Fruit fly (Drosophila melanogaster): ENCODE data around the gene Myo61F.

The Myo61F gene

DNA sequence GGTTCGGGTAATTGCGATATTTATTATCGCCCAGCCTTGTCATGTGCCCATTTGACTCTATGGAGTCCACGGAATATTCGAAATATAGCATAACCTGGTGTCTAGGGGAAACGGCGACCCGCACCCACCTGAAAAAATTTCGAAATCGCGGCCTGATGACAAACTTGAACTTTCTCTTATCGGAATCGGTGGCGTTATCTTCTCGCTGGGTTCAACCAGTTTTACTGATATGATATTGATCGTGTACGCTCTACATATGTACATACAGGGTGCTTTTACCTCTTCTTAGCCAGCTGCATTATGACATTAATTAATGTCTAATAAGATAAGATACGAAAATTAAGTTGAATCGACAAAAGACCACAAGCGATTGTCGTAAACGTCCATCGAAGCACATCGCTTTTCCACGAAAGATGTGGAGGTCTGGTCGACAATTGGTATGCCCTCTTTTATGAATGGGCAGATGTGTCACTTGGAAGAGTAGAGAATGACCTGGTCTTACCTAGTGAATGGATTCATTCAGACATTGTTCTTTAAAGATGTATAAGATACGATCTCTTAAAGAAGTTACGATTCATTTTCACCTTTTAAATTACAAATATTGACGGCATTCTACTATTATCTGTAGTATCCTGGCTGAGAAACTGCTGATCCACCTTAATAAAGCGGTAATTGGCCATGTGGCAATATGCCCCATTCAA, 2.1 kb downstream of the Myo61F start (continued):
- no peak for TF ChIP-seq Myb (GFP tag; optimal IDR thresholded peaks at IDR 0.05)
- TF ChIP-seq Awh (GFP tag; IDR thresholded peaks at IDR 0.05): no peak
- TF ChIP-seq Ravus (GFP tag; IDR thresholded peaks at IDR 0.05): no peak
- TF ChIP-seq CG12769 (tag; optimal IDR thresholded peaks at IDR 0.05): no peak
- no peak for TF ChIP-seq Dfd (GFP tag; optimal IDR thresholded peaks at IDR 0.05)
- TF ChIP-seq Dad (GFP tag; optimal IDR thresholded peaks at IDR 0.05): no peak
- no peak for TF ChIP-seq trh (GFP tag; optimal IDR thresholded peaks at IDR 0.05)
- no peak for TF ChIP-seq CG6272 (GFP tag; IDR thresholded peaks at IDR 0.05)
- TF ChIP-seq CG4707 (GFP tag; optimal IDR thresholded peaks at IDR 0.05): no peak
- TF ChIP-seq HmgZ (tag; optimal IDR thresholded peaks at IDR 0.05): no peak
- no peak for TF ChIP-seq Dref (GFP tag; IDR thresholded peaks at IDR 0.05)
- no peak for TF ChIP-seq kni (GFP tag; optimal IDR thresholded peaks at IDR 0.05)
- 0 out of 3 replicates have a peak, but pooled peaks have one; percentile 23 for TF ChIP-seq CG17361 (GFP tag; IDR thresholded peaks at IDR 0.05)
- TF ChIP-seq dpn (GFP tag; optimal IDR thresholded peaks at IDR 0.05): no peak
- no peak for TF ChIP-seq eyg (GFP tag; optimal IDR thresholded peaks at IDR 0.05)
- peak; percentile 31 for TF ChIP-seq Ets65A (GFP tag)
- TF ChIP-seq Ptx1 (GFP tag; IDR thresholded peaks at IDR 0.05): peak; percentile 33; the same call in 1 of the 2 replicates
- TF ChIP-seq CG17612 (GFP tag; IDR thresholded peaks at IDR 0.05): no peak
- no peak for TF ChIP-seq CG1529 (GFP tag; optimal IDR thresholded peaks at IDR 0.05)
- TF ChIP-seq CG1832 (GFP tag; optimal IDR thresholded peaks at IDR 0.05): no peak
- peak; percentile 22 for TF ChIP-seq mam (GFP tag; optimal IDR thresholded peaks at IDR 0.05)
- TF ChIP-seq CG10543 (GFP tag; optimal IDR thresholded peaks at IDR 0.05): no peak
- no peak for TF ChIP-seq Hmx (GFP tag; optimal IDR thresholded peaks at IDR 0.05)
- TF ChIP-seq gsb (GFP tag; IDR thresholded peaks at IDR 0.05): no peak
- TF ChIP-seq fd102C (GFP tag; optimal IDR thresholded peaks at IDR 0.05): no peak
- TF ChIP-seq Ada2b (GFP tag; IDR thresholded peaks at IDR 0.05): no peak
- no peak for TF ChIP-seq CG12236 (GFP tag; optimal IDR thresholded peaks at IDR 0.05)
- no peak for TF ChIP-seq Jarid2 (GFP tag; optimal IDR thresholded peaks at IDR 0.05)
- no peak for TF ChIP-seq zfh1 (GFP tag; IDR thresholded peaks at IDR 0.05)
- TF ChIP-seq Lhr (GFP tag; optimal IDR thresholded peaks at IDR 0.05): no peak
- no peak for TF ChIP-seq CG3726 (GFP tag; IDR thresholded peaks at IDR 0.05)
- TF ChIP-seq hkb (optimal IDR thresholded peaks at IDR 0.05): no peak
- TF ChIP-seq hkb (GFP tag; IDR thresholded peaks at IDR 0.05): no peak
- TF ChIP-seq ttk (GFP tag; IDR thresholded peaks at IDR 0.05): no peak
- TF ChIP-seq CG11723 (GFP tag; optimal IDR thresholded peaks at IDR 0.05): no peak
- TF ChIP-seq PHDP (tag; optimal IDR thresholded peaks at IDR 0.05): no peak
- TF ChIP-seq CG15696 (tag; optimal IDR thresholded peaks at IDR 0.05): no peak
- TF ChIP-seq fd96Cb (tag; optimal IDR thresholded peaks at IDR 0.05): peak; percentile 17
- no peak for TF ChIP-seq CG8290 (GFP tag; optimal IDR thresholded peaks at IDR 0.05)
- TF ChIP-seq CG8290 (tag; optimal IDR thresholded peaks at IDR 0.05): peak in 1 of 2 experiments; percentile 5
- no peak for TF ChIP-seq ash1 (GFP tag; optimal IDR thresholded peaks at IDR 0.05)
- peak; percentile 49; the same call in 1 of the 2 replicates for TF ChIP-seq CG5953 (GFP tag; IDR thresholded peaks at IDR 0.05)
- no peak for TF ChIP-seq pum (GFP tag; optimal IDR thresholded peaks at IDR 0.05)
- TF ChIP-seq so (GFP tag; IDR thresholded peaks at IDR 0.05): no peak
- TF ChIP-seq Trl (optimal IDR thresholded peaks at IDR 0.05): no peak
- no peak for TF ChIP-seq Trl (GFP tag; optimal IDR thresholded peaks at IDR 0.05)
- TF ChIP-seq CG9817 (tag; optimal IDR thresholded peaks at IDR 0.05): no peak
- TF ChIP-seq CG17802 (tag; optimal IDR thresholded peaks at IDR 0.05): no peak
- no peak for TF ChIP-seq Bdp1 (GFP tag; optimal IDR thresholded peaks at IDR 0.05)
- TF ChIP-seq Dp (GFP tag; optimal IDR thresholded peaks at IDR 0.05): no peak
- peak; percentile 51; the same call in 2 of the 3 replicates for TF ChIP-seq dysf (GFP tag; IDR thresholded peaks at IDR 0.05)
- no peak for TF ChIP-seq bbx (GFP tag; IDR thresholded peaks at IDR 0.05; ENCODE audit: partially characterized antibody)

All from whole organism, embryonic.